Fruit fly (Drosophila melanogaster) whole organism, embryonic: ENCODE results near the gene Surf1.

Experiments
- CG11247 ChIP-seq: fragments of 200-800 bp; sonication (Bioruptor generic); IDR thresholded peaks from 2 replicates; pipeline ENCODE4 v1.3.6; 2022; ENCODE audit warnings: missing biosample characterization, missing genetic modification characterization
- CG12155 ChIP-seq: fragments of 200-800 bp; sonication (Bioruptor generic); optimal IDR thresholded peaks from 3 replicates; lab custom pipeline; 2016; ENCODE audit warnings: missing biosample characterization, missing genetic modification characterization
- CG12219 ChIP-seq: fragments of 200-800 bp; sonication (Bioruptor generic); optimal IDR thresholded peaks from 3 replicates; lab custom pipeline; 2018; ENCODE audit warnings: missing biosample characterization, mild to moderate bottlenecking, missing genetic modification characterization
- CG16815 ChIP-seq: fragments of 200-800 bp; sonication (Bioruptor generic); optimal IDR thresholded peaks from 3 replicates; lab custom pipeline; 2017; ENCODE audit warnings: missing biosample characterization, mild to moderate bottlenecking, missing genetic modification characterization
- CG18619 ChIP-seq: fragments of 200-800 bp; sonication (Bioruptor generic); optimal IDR thresholded peaks from 3 replicates; lab custom pipeline; 2017; ENCODE audit warnings: missing biosample characterization, mild to moderate bottlenecking, missing genetic modification characterization
- CG2712 ChIP-seq: fragments of 200-800 bp; optimal IDR thresholded peaks from 3 replicates; lab custom pipeline; 2019; ENCODE audit warnings: missing biosample characterization, mild to moderate bottlenecking, missing genetic modification characterization, moderate library complexity
- CG30403 ChIP-seq: fragments of 200-800 bp; sonication (Bioruptor generic); optimal IDR thresholded peaks from 3 replicates; lab custom pipeline; 2016; ENCODE audit warnings: missing biosample characterization, missing genetic modification characterization
- CG3163 ChIP-seq: fragments of 200-800 bp; sonication (Bioruptor generic); optimal IDR thresholded peaks from 3 replicates; lab custom pipeline; 2016; ENCODE audit warnings: missing biosample characterization, missing genetic modification characterization
- CG3281 ChIP-seq: fragments of 200-800 bp; sonication (Bioruptor generic); optimal IDR thresholded peaks from 3 replicates; lab custom pipeline; 2017; ENCODE audit warnings: missing biosample characterization, mild to moderate bottlenecking, missing genetic modification characterization
- CG3726 ChIP-seq: fragments of 200-800 bp; sonication (Bioruptor generic); IDR thresholded peaks from 3 replicates; pipeline ENCODE4, ENCODE4 v1.3.6; 2022; ENCODE audit warnings: missing biosample characterization, missing genetic modification characterization
- CG4360 ChIP-seq: fragments of 200-800 bp; sonication (Bioruptor generic); IDR thresholded peaks from 2 replicates; pipeline ENCODE4 v1.3.6; 2022; ENCODE audit warnings: missing biosample characterization, missing genetic modification characterization
- CG4730 ChIP-seq: fragments of 200-800 bp; sonication (Bioruptor generic); IDR thresholded peaks from 2 replicates; pipeline ENCODE4 v1.3.6; 2022; ENCODE audit warnings: missing biosample characterization, missing genetic modification characterization
- CG6272 ChIP-seq: fragments of 200-800 bp; sonication (Bioruptor generic); IDR thresholded peaks from 2 replicates; pipeline ENCODE4 v1.3.6; 2022; ENCODE audit warnings: missing biosample characterization, missing genetic modification characterization
- CG6765 ChIP-seq: fragments of 200-800 bp; sonication (Bioruptor generic); optimal IDR thresholded peaks from 3 replicates; lab custom pipeline; 2017; ENCODE audit warnings: missing biosample characterization, mild to moderate bottlenecking, missing genetic modification characterization
- CG8089 ChIP-seq: fragments of 200-800 bp; sonication (Bioruptor generic); optimal IDR thresholded peaks from 3 replicates; lab custom pipeline; 2016; ENCODE audit warnings: missing biosample characterization, missing genetic modification characterization
- CrebB ChIP-seq: fragments of 200-800 bp; sonication (Bioruptor generic); optimal IDR thresholded peaks from 3 replicates; lab custom pipeline; 2018; ENCODE audit warnings: missing biosample characterization, mild to moderate bottlenecking, missing genetic modification characterization
- Doc2 ChIP-seq: fragments of 200-800 bp; sonication (Bioruptor generic); IDR thresholded peaks from 2 replicates; pipeline ENCODE4 v1.3.6; 2022; ENCODE audit warnings: missing biosample characterization, missing genetic modification characterization
- E2f1 ChIP-seq: fragments of 200-800 bp; sonication (Bioruptor generic); IDR thresholded peaks from 2 replicates; pipeline ENCODE4 v1.3.6; 2022; ENCODE audit warnings: missing biosample characterization, missing genetic modification characterization
- Fer2 ChIP-seq: fragments of 200-800 bp; sonication (Bioruptor generic); optimal IDR thresholded peaks from 2 replicates; lab custom pipeline; 2018; ENCODE audit warnings: missing biosample characterization, mild to moderate bottlenecking, missing genetic modification characterization, moderate library complexity
- Fer3 ChIP-seq: fragments of 200-800 bp; sonication (Bioruptor generic); optimal IDR thresholded peaks from 2 replicates; lab custom pipeline; 2018; ENCODE audit warnings: missing biosample characterization, mild to moderate bottlenecking, missing genetic modification characterization, moderate library complexity
- Gsc ChIP-seq: fragments of 200-800 bp; sonication (Bioruptor generic); IDR thresholded peaks from 2 replicates; pipeline ENCODE4 v1.3.6; 2022; ENCODE audit warnings: missing biosample characterization, missing genetic modification characterization
- HHEX ChIP-seq: fragments of 200-800 bp; sonication (Bioruptor generic); optimal IDR thresholded peaks from 3 replicates; lab custom pipeline; 2017; ENCODE audit warnings: missing biosample characterization, mild to moderate bottlenecking, missing genetic modification characterization, missing genetic modification reagents
- Hmr ChIP-seq: fragments of 200-800 bp; sonication (Bioruptor generic); optimal IDR thresholded peaks from 3 replicates; lab custom pipeline; 2017; ENCODE audit warnings: mild to moderate bottlenecking, missing biosample characterization, missing genetic modification reagents, missing genetic modification characterization
- Sin3A ChIP-seq: fragments of >200 bp; optimal IDR thresholded peaks from 2 replicates; lab custom pipeline; 2018
- Sox102F ChIP-seq: fragments of 200-800 bp; sonication (Bioruptor generic); optimal IDR thresholded peaks from 2 replicates; lab custom pipeline; 2018; ENCODE audit warnings: missing biosample characterization, mild to moderate bottlenecking, missing genetic modification characterization, moderate library complexity
- Sry-δ ChIP-seq: fragments of 200-800 bp; sonication (Bioruptor generic); optimal IDR thresholded peaks from 2 replicates; lab custom pipeline; 2016; ENCODE audit warnings: missing biosample characterization, missing genetic modification characterization
- Ssrp ChIP-seq: fragments of 200-800 bp; sonication (Bioruptor generic); optimal IDR thresholded peaks from 2 replicates; lab custom pipeline; 2018; ENCODE audit warnings: missing biosample characterization, mild to moderate bottlenecking, missing genetic modification characterization, moderate library complexity
- Stat92E ChIP-seq, 3 experiments: fragments of >200 bp in 2 of 3; fragments of 200-800 bp in 1 of 3; sonication (Bioruptor generic) in 1 of 3; optimal IDR thresholded peaks; 2 replicates each; lab custom pipeline; 2017 to 2019; ENCODE audit warnings: missing biosample characterization in 3 of 3, missing genetic modification characterization in 3 of 3, mild to moderate bottlenecking in 1 of 3, moderate library complexity in 1 of 3
- az2 ChIP-seq: fragments of 200-800 bp; sonication (Bioruptor generic); optimal IDR thresholded peaks from 3 replicates; lab custom pipeline; 2016; ENCODE audit warnings: missing biosample characterization, missing genetic modification characterization
- cato ChIP-seq: fragments of 200-800 bp; sonication (Bioruptor generic); optimal IDR thresholded peaks from 2 replicates; lab custom pipeline; 2016; ENCODE audit warnings: missing biosample characterization, missing genetic modification characterization, borderline replicate concordance
- dm ChIP-seq: fragments of 200-800 bp; sonication (Bioruptor generic); optimal IDR thresholded peaks from 3 replicates; lab custom pipeline; 2016; ENCODE audit warnings: missing biosample characterization, missing genetic modification characterization
- dmrt99B ChIP-seq: fragments of 200-800 bp; sonication (Bioruptor generic); optimal IDR thresholded peaks from 2 replicates; lab custom pipeline; 2018; ENCODE audit warnings: missing biosample characterization, mild to moderate bottlenecking, missing genetic modification characterization, moderate library complexity
- ems ChIP-seq: fragments of 200-800 bp; sonication (Bioruptor generic); optimal IDR thresholded peaks from 3 replicates; lab custom pipeline; 2016; ENCODE audit warnings: missing biosample characterization, missing genetic modification characterization
- gfzf ChIP-seq: fragments of 200-800 bp; sonication (Bioruptor generic); optimal IDR thresholded peaks from 2 replicates; lab custom pipeline; 2016; ENCODE audit warnings: missing biosample characterization, mild to moderate bottlenecking, missing genetic modification characterization, moderate library complexity
- gro ChIP-seq: fragments of 200-800 bp; sonication (Bioruptor generic); optimal IDR thresholded peaks from 2 replicates; lab custom pipeline; 2016; ENCODE audit warnings: missing biosample characterization, missing genetic modification characterization
- lov ChIP-seq, 2 experiments: fragments of 200-800 bp in 1 of 2; fragments of >200 bp in 1 of 2; sonication (Bioruptor generic) in 1 of 2; IDR thresholded peaks in 1 of 2; optimal IDR thresholded peaks in 1 of 2; 2 replicates in 1 of 2; 3 replicates in 1 of 2; pipeline versions ENCODE4 v1.3.6 to Lab custom; 2017 to 2022; ENCODE audit warnings: missing biosample characterization in 1 of 2, missing genetic modification characterization in 1 of 2
- pan ChIP-seq, 4 experiments: fragments of >200 bp in 3 of 4; fragments of 200-800 bp in 1 of 4; sonication (Bioruptor generic) in 1 of 4; optimal IDR thresholded peaks in 3 of 4; IDR thresholded peaks in 1 of 4; 2 replicates each; pipeline versions ENCODE4 v1.3.6 to Lab custom; 2017 to 2022; ENCODE audit warnings: missing biosample characterization in 2 of 4, missing genetic modification characterization in 2 of 4, mixed read lengths in 1 of 4
- peb ChIP-seq: fragments of 200-800 bp; sonication (Bioruptor generic); IDR thresholded peaks from 2 replicates; pipeline ENCODE4 v1.3.6; 2022; ENCODE audit warnings: missing biosample characterization, missing genetic modification characterization
- pfk ChIP-seq: fragments of 200-800 bp; sonication (Bioruptor generic); optimal IDR thresholded peaks from 2 replicates; lab custom pipeline; 2018; ENCODE audit warnings: missing biosample characterization, mild to moderate bottlenecking, missing genetic modification characterization, moderate library complexity
- phol ChIP-seq: fragments of 200-800 bp; sonication (Bioruptor generic); optimal IDR thresholded peaks from 3 replicates; lab custom pipeline; 2018; ENCODE audit warnings: missing biosample characterization, mild to moderate bottlenecking, missing genetic modification characterization, moderate library complexity
- pros ChIP-seq: fragments of 200-800 bp; sonication (Bioruptor generic); optimal IDR thresholded peaks from 3 replicates; lab custom pipeline; 2019; ENCODE audit warnings: missing biosample characterization, mild to moderate bottlenecking, missing genetic modification characterization, moderate library complexity
- ranshi ChIP-seq: fragments of 200-800 bp; sonication (Bioruptor generic); IDR thresholded peaks from 2 replicates; pipeline ENCODE4 v1.3.6; 2022; ENCODE audit warnings: missing biosample characterization, missing genetic modification characterization
- sc ChIP-seq, 3 experiments: fragments of >200 bp in 2 of 3; fragments of 200-800 bp in 1 of 3; sonication (Bioruptor generic) in 1 of 3; optimal IDR thresholded peaks; 2 replicates in 2 of 3; 3 replicates in 1 of 3; lab custom pipeline; 2017; ENCODE audit warnings: mild to moderate bottlenecking in 1 of 3, missing biosample characterization in 1 of 3, missing genetic modification characterization in 1 of 3, missing genetic modification reagents in 1 of 3
- slbo ChIP-seq: fragments of 200-800 bp; sonication (Bioruptor generic); IDR thresholded peaks from 2 replicates; pipeline ENCODE4 v1.3.6; 2022; ENCODE audit warnings: missing biosample characterization, missing genetic modification characterization
- slou ChIP-seq: fragments of 200-800 bp; sonication (Bioruptor generic); optimal IDR thresholded peaks from 3 replicates; lab custom pipeline; 2016; ENCODE audit warnings: missing biosample characterization, missing genetic modification characterization
- zen ChIP-seq: fragments of 200-800 bp; sonication (Bioruptor generic); optimal IDR thresholded peaks from 3 replicates; lab custom pipeline; 2018; ENCODE audit warnings: missing biosample characterization, mild to moderate bottlenecking, missing genetic modification characterization, moderate library complexity
- zen2 ChIP-seq: fragments of 200-800 bp; sonication (Bioruptor generic); IDR thresholded peaks from 3 replicates; pipeline ENCODE4 v1.3.6; 2022; ENCODE audit warnings: missing biosample characterization, missing genetic modification characterization; ENCODE audit not compliant: partially characterized antibody

Surf1 gene

dm6 chr3L:6988942-6989569 is 30.9 kb downstream of the Surf1 start (continued):
- peak; percentile 71 for TF ChIP-seq cato (GFP tag; lab: Kevin White, UChicago)
- TF ChIP-seq slbo (GFP tag; lab: Robert Waterston, UW) = peak; percentile 80
- peak; percentile 79 for TF ChIP-seq CG4730
- peak; percentile 91 for TF ChIP-seq Hmr (GFP tag; lab: Kevin White, UChicago)
- TF ChIP-seq dm (GFP tag; lab: Kevin White, UChicago) = peak; percentile 23
- peak; percentile 56 for TF ChIP-seq pros
- 0 out of 3 replicates have a peak, but pooled peaks have one; percentile 13 for TF ChIP-seq zen2 (GFP tag; lab: Robert Waterston, UW)
- 0 out of 2 replicates have a peak, but pooled peaks have one; percentile 40 for TF ChIP-seq Doc2 (GFP tag; lab: Robert Waterston, UW)
- TF ChIP-seq Stat92E (GFP tag; optimal IDR thresholded peaks at IDR 0.05; lab: Kevin White, UChicago) = peak in 1 of 3 experiments; percentile 33
- TF ChIP-seq E2f1 (GFP tag; lab: Robert Waterston, UW) = peak; percentile 83
- peak; percentile 53 for TF ChIP-seq CG8089 (GFP tag; lab: Kevin White, UChicago)
- TF ChIP-seq zen (tag; lab: Kevin White, UChicago) = peak; percentile 88
- peak; percentile 77 for TF ChIP-seq CG6272 (GFP tag; lab: Robert Waterston, UW)
- TF ChIP-seq az2 (GFP tag; lab: Kevin White, UChicago) = peak; percentile 89
- peak; percentile 84 for TF ChIP-seq Fer3
- peak; percentile 73 for TF ChIP-seq CG12155 (GFP tag; lab: Kevin White, UChicago)
- no peak; the same call in none of the 2 replicates for TF ChIP-seq peb (GFP tag; lab: Robert Waterston, UW)
- peak; percentile 94 for TF ChIP-seq CG18619 (GFP tag; lab: Kevin White, UChicago)
- TF ChIP-seq CG30403 (GFP tag; lab: Kevin White, UChicago) = peak; percentile 95
- peak; percentile 68 for TF ChIP-seq CG11247 (GFP tag; lab: Robert Waterston, UW)
- no peak for TF ChIP-seq CG4360 (GFP tag; lab: Robert Waterston, UW)
- peak; percentile 32 for TF ChIP-seq CG12219 (GFP tag; lab: Kevin White, UChicago)
- TF ChIP-seq phol (tag; lab: Kevin White, UChicago) = peak; percentile 97
- no peak for TF ChIP-seq lov (optimal IDR thresholded peaks at IDR 0.05; lab: Kevin White, UChicago)
- peak; percentile 27; the same call in 1 of the 3 replicates for TF ChIP-seq lov (GFP tag; IDR thresholded peaks at IDR 0.05; lab: Robert Waterston, UW)
- peak; percentile 82; the same call in 2 of the 3 replicates for TF ChIP-seq CG3726 (GFP tag; lab: Robert Waterston, UW)
- no peak for TF ChIP-seq CG3163 (GFP tag; lab: Kevin White, UChicago)
- TF ChIP-seq ranshi (GFP tag; lab: Robert Waterston, UW) = peak; percentile 83; the same call in 1 of the 2 replicates
- no peak for TF ChIP-seq pfk (GFP tag; lab: Kevin White, UChicago)
- TF ChIP-seq Sin3A = no peak
- peak; percentile 88 for TF ChIP-seq slou (GFP tag; lab: Kevin White, UChicago)
- TF ChIP-seq Ssrp (tag; lab: Kevin White, UChicago) = peak; percentile 94
- TF ChIP-seq Gsc = peak; percentile 66; the same call in 1 of the 2 replicates
- peak; percentile 90 for TF ChIP-seq Sox102F (GFP tag; lab: Kevin White, UChicago)
- TF ChIP-seq Fer2 (tag; lab: Kevin White, UChicago) = peak; percentile 68
- TF ChIP-seq CrebB (tag; lab: Kevin White, UChicago) = no peak
- TF ChIP-seq ems = peak; percentile 57
- TF ChIP-seq sc (optimal IDR thresholded peaks at IDR 0.05; lab: Kevin White, UChicago) = no peak
- TF ChIP-seq sc (GFP tag; optimal IDR thresholded peaks at IDR 0.05; lab: Kevin White, UChicago) = peak; percentile 89
- peak; percentile 96 for TF ChIP-seq dmrt99B (tag; lab: Kevin White, UChicago)
- TF ChIP-seq Sry-δ = peak; percentile 19
- peak; percentile 92 for TF ChIP-seq CG16815 (GFP tag; lab: Kevin White, UChicago)
- no peak for TF ChIP-seq gfzf (GFP tag; lab: Kevin White, UChicago)
- TF ChIP-seq CG3281 (GFP tag; lab: Kevin White, UChicago) = peak; percentile 95
- TF ChIP-seq CG2712 = peak; percentile 97
- no peak for TF ChIP-seq pan (optimal IDR thresholded peaks at IDR 0.05; lab: Kevin White, UChicago)
- peak in 1 of 2 experiments; percentile 85 for TF ChIP-seq pan (GFP tag; optimal IDR thresholded peaks at IDR 0.05 in 1 of 2, IDR thresholded peaks at IDR 0.05 in 1 of 2)
- TF ChIP-seq HHEX (GFP tag; lab: Kevin White, UChicago) = peak; percentile 92
- TF ChIP-seq gro (GFP tag; lab: Kevin White, UChicago) = peak; percentile 36
- TF ChIP-seq CG6765 (GFP tag; lab: Kevin White, UChicago) = peak; percentile 90
